Worm (Caenorhabditis elegans) whole organism, L2 larva: ENCODE measurements around the gene M05D6.8.
A peak's percentile ranks its signal among the peaks of the same experiment; 100 is the strongest.

ENCODE experiments used
- aly-2 ChIP-seq: fragments of 150-350 bp; optimal IDR thresholded peaks from 2 replicates; lab custom pipeline; 2014; ENCODE audit warnings: missing biosample characterization, missing genetic modification characterization
- egl-27 ChIP-seq: sonication (generic microtip); optimal IDR thresholded peaks from 3 replicates; lab custom pipeline; 2017; ENCODE audit warnings: missing biosample characterization, missing genetic modification reagents, missing genetic modification characterization
- elt-3 ChIP-seq: sonication (generic microtip); optimal IDR thresholded peaks from 2 replicates; lab custom pipeline; 2017; ENCODE audit warnings: missing biosample characterization, missing genetic modification characterization
- fos-1 ChIP-seq: fragments of 150-350 bp; optimal IDR thresholded peaks from 2 replicates; lab custom pipeline; 2014; ENCODE audit warnings: missing biosample characterization, missing genetic modification characterization
- nhr-10 ChIP-seq: sonication (generic microtip); optimal IDR thresholded peaks from 2 replicates; lab custom pipeline; 2017; ENCODE audit warnings: missing biosample characterization, missing genetic modification characterization
- nhr-237 ChIP-seq: fragments of 150-350 bp; optimal IDR thresholded peaks from 2 replicates; lab custom pipeline; 2014; ENCODE audit warnings: missing biosample characterization, missing genetic modification characterization
- nhr-25 ChIP-seq: fragments of 150-350 bp; sonication (generic microtip); optimal IDR thresholded peaks from 3 replicates; lab custom pipeline; 2014; ENCODE audit warnings: missing biosample characterization, missing genetic modification characterization
- nhr-6 ChIP-seq: fragments of 150-350 bp; optimal IDR thresholded peaks from 2 replicates; lab custom pipeline; 2014; ENCODE audit warnings: missing biosample characterization, missing genetic modification characterization
- nhr-77 ChIP-seq: fragments of 150-350 bp; optimal IDR thresholded peaks from 2 replicates; lab custom pipeline; 2014; ENCODE audit warnings: missing biosample characterization, missing genetic modification characterization
- sem-4 ChIP-seq: fragments of 150-350 bp; optimal IDR thresholded peaks from 2 replicates; lab custom pipeline; 2014; ENCODE audit warnings: missing biosample characterization, missing genetic modification reagents, missing genetic modification characterization
- skn-1 ChIP-seq: sonication (generic microtip); optimal IDR thresholded peaks from 2 replicates; lab custom pipeline; 2017; ENCODE audit warnings: missing biosample characterization, missing genetic modification characterization
- unc-39 ChIP-seq: fragments of 150-350 bp; optimal IDR thresholded peaks from 2 replicates; lab custom pipeline; 2014; ENCODE audit warnings: missing biosample characterization, missing genetic modification characterization
- zag-1 ChIP-seq: fragments of 150-350 bp; optimal IDR thresholded peaks from 2 replicates; lab custom pipeline; 2014; ENCODE audit warnings: missing biosample characterization, missing genetic modification characterization

DNA sequence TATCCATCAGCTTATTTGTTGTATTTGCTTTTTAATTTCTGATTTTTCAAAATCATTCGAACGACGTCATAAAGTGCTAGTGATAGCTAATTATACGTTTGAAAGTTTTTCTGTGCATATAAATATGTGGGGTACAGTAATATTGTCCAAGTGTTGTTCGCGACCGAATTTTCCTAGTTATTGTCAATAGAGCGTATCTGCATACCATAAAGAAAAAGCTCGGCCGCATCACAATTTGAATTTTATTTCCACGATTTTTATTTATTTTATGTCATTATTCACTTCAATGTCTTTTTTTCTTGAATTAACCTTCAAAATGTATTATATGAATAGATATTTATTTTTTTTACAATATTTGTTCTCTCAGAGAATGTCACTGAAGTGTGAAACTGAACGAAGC, 45.7 kb upstream of the M05D6.8 start, which contains the start of gene rnh-2:
- TF ChIP-seq elt-3 (tag; lab: Kevin White, UChicago) = no peak
- TF ChIP-seq fos-1 (tag; lab: Kevin White, UChicago) = peak; percentile 49
- no peak for TF ChIP-seq nhr-10
- peak; percentile 18 for TF ChIP-seq sem-4 (tag; lab: Kevin White, UChicago)
- no peak for TF ChIP-seq nhr-25
- TF ChIP-seq nhr-6 = peak; percentile 7
- TF ChIP-seq nhr-237 = no peak
- TF ChIP-seq nhr-77 (tag; lab: Kevin White, UChicago) = no peak
- no peak for TF ChIP-seq aly-2 (tag; lab: Kevin White, UChicago)
- TF ChIP-seq unc-39 (tag; lab: Kevin White, UChicago) = no peak
- TF ChIP-seq zag-1 (tag; lab: Kevin White, UChicago) = no peak
- TF ChIP-seq egl-27 (tag; lab: Kevin White, UChicago) = no peak
- peak; percentile 3 for TF ChIP-seq skn-1 (tag; lab: Kevin White, UChicago)
